Worm (Caenorhabditis elegans): Measurements from ENCODE around the gene F14F9.6.

DNA sequence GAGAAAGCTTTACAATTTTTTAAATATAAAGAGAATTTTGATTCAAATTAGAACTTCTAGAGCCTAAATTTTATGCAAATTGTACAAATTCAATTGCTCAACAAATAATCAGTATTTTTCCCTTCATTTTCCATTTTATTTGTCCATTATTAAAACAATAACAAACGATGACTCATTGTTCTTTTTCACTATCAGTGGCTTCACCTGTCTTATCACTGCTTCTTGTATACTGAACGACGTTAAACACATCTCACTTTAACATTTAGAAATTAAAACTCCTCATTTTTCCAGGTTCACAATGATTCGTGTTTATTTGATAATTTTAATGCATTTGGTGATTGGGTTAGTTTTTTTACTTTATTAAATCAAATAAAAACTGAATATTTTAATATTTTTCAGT is 26.6 kb downstream of the F14F9.6 start, which contains the start of gene sid-1:
- TF ChIP-seq flt-1 (GFP tag; IDR thresholded peaks at IDR 0.05) (no peak), tbx-37 (GFP tag; conservative IDR thresholded peaks at IDR 0.05) (no peak), ama-1 (optimal IDR thresholded peaks at IDR 0.05) (no peak), hmg-4 (GFP tag; optimal IDR thresholded peaks at IDR 0.05) (no peak), ets-7 (tag; optimal IDR thresholded peaks at IDR 0.05) (no peak), F13C5.2 (tag; optimal IDR thresholded peaks at IDR 0.05) (no peak), ceh-36 (tag; optimal IDR thresholded peaks at IDR 0.05) (no peak), pes-1 (GFP tag; IDR thresholded peaks at IDR 0.05) (no peak), hnd-1 (tag; optimal IDR thresholded peaks at IDR 0.05) (no peak), tbx-11 (GFP tag; IDR thresholded peaks at IDR 0.05) (no peak), hmbx-1 (tag; optimal IDR thresholded peaks at IDR 0.05) (no peak), B0310.2 (tag; optimal IDR thresholded peaks at IDR 0.05) (no peak)
